Worm (Caenorhabditis elegans) whole organism, midembryonic: Measurements from ENCODE around the gene dnj-9.

ENCODE experiments used
- T22C8.4 ChIP-seq: fragments of 200-800 bp; sonication (Bioruptor generic); IDR thresholded peaks from 2 replicates; pipeline ENCODE4 v1.3.6; 2022; ENCODE audit warnings: missing genetic modification characterization, missing compliant biosample characterization
- cog-1 ChIP-seq: sonication (generic microtip); optimal IDR thresholded peaks from 2 replicates; lab custom pipeline; 2016; ENCODE audit warnings: missing genetic modification characterization, missing compliant biosample characterization
- flt-1 ChIP-seq: fragments of 200-800 bp; sonication (Bioruptor generic); IDR thresholded peaks from 2 replicates; pipeline ENCODE4 v1.3.6; 2022; ENCODE audit warnings: missing genetic modification characterization, missing compliant biosample characterization
- klf-2 ChIP-seq: fragments of 200-800 bp; sonication (Bioruptor generic); conservative IDR thresholded peaks from 2 replicates; pipeline ENCODE4 v1.3.6; 2022; ENCODE audit warnings: missing genetic modification reagents, missing genetic modification characterization, missing compliant biosample characterization
- med-1 ChIP-seq: sonication (generic microtip); optimal IDR thresholded peaks from 2 replicates; lab custom pipeline; 2017; ENCODE audit warnings: missing genetic modification characterization, mild to moderate bottlenecking, missing compliant biosample characterization, antibody characterized with exemption, missing genetic modification reagents; ENCODE audit not compliant: insufficient read depth
- ref-1 ChIP-seq: fragments of 200-800 bp; sonication (Bioruptor generic); conservative IDR thresholded peaks from 2 replicates; pipeline ENCODE4 v1.3.6; 2022; ENCODE audit warnings: missing genetic modification reagents, missing genetic modification characterization, missing compliant biosample characterization
- tab-1 ChIP-seq: fragments of 200-800 bp; sonication (Bioruptor generic); IDR thresholded peaks from 2 replicates; pipeline ENCODE4 v1.3.6; 2022; ENCODE audit warnings: missing genetic modification characterization, missing compliant biosample characterization
- ztf-23 ChIP-seq: fragments of 200-800 bp; sonication (Bioruptor generic); IDR thresholded peaks from 2 replicates; pipeline ENCODE4 v1.3.6; 2022; ENCODE audit warnings: missing genetic modification reagents, missing genetic modification characterization, missing compliant biosample characterization
- ztf-29 ChIP-seq: fragments of 200-800 bp; sonication (Bioruptor generic); IDR thresholded peaks from 2 replicates; pipeline ENCODE4 v1.3.6; 2022; ENCODE audit warnings: missing genetic modification reagents, missing genetic modification characterization, missing compliant biosample characterization

The dnj-9 gene

ce11 chrII:4851594-4852106 lies at the start of gene dnj-9:
TSS of gene dnj-9 (plus strand) at chrII:4852056.
- TF ChIP-seq ztf-23 (GFP tag; lab: Robert Waterston, UW): peak; percentile 79
- peak; percentile 54 for TF ChIP-seq cog-1 (tag; lab: Kevin White, UChicago)
- TF ChIP-seq klf-2 (GFP tag; lab: Robert Waterston, UW): no peak; the same call in 1 of the 2 replicates
- peak; percentile 59 for TF ChIP-seq med-1 (GFP tag; lab: Kevin White, UChicago)
- TF ChIP-seq ztf-29 (GFP tag; lab: Robert Waterston, UW): no peak
- peak; percentile 65; the same call in 1 of the 2 replicates for TF ChIP-seq flt-1 (GFP tag; lab: Robert Waterston, UW)
- TF ChIP-seq T22C8.4 (GFP tag; lab: Robert Waterston, UW): peak; percentile 53; the same call in 1 of the 2 replicates
- TF ChIP-seq ref-1: no peak
- peak; percentile 22; the same call in 1 of the 2 replicates for TF ChIP-seq tab-1

- TF ChIP-seq cog-1 (tag; lab: Kevin White, UChicago): no peak
- no peak for TF ChIP-seq ztf-23 (GFP tag; lab: Robert Waterston, UW)
Observed at ce11 chrII:4802917-4803316, 48.9 kb upstream of the dnj-9 start.

- no peak for TF ChIP-seq ztf-23 (GFP tag; lab: Robert Waterston, UW)
- TF ChIP-seq cog-1 (tag; lab: Kevin White, UChicago): no peak
- no peak for TF ChIP-seq ztf-29 (GFP tag; lab: Robert Waterston, UW)
- no peak for TF ChIP-seq T22C8.4 (GFP tag; lab: Robert Waterston, UW)
- TF ChIP-seq med-1 (GFP tag; lab: Kevin White, UChicago): no peak
- TF ChIP-seq klf-2 (GFP tag; lab: Robert Waterston, UW): no peak
- no peak for TF ChIP-seq tab-1
- TF ChIP-seq flt-1 (GFP tag; lab: Robert Waterston, UW): no peak
Observed at ce11 chrII:4805799-4806198, 46.1 kb upstream of the dnj-9 start.

ce11 chrII:4806261-4806660 lies 45.6 kb upstream of the dnj-9 start:
- TF ChIP-seq med-1 (GFP tag; lab: Kevin White, UChicago) (no peak), klf-2 (GFP tag; lab: Robert Waterston, UW) (no peak), ref-1 (no peak), ztf-23 (GFP tag; lab: Robert Waterston, UW) (no peak), tab-1 (no peak), flt-1 (GFP tag; lab: Robert Waterston, UW) (no peak), ztf-29 (GFP tag; lab: Robert Waterston, UW) (no peak), T22C8.4 (GFP tag; lab: Robert Waterston, UW) (no peak), cog-1 (tag; lab: Kevin White, UChicago) (no peak)

- TF ChIP-seq klf-2 (GFP tag; lab: Robert Waterston, UW) (no peak), T22C8.4 (GFP tag; lab: Robert Waterston, UW) (no peak), ztf-23 (GFP tag; lab: Robert Waterston, UW) (no peak), ztf-29 (GFP tag; lab: Robert Waterston, UW) (no peak), flt-1 (GFP tag; lab: Robert Waterston, UW) (no peak), cog-1 (tag; lab: Kevin White, UChicago) (no peak), tab-1 (no peak), ref-1 (no peak), med-1 (GFP tag; lab: Kevin White, UChicago) (no peak)
Observed at ce11 chrII:4806726-4807125, 45.1 kb upstream of the dnj-9 start.

ce11 chrII:4811986-4812385 lies 39.9 kb upstream of the dnj-9 start, which contains the start of gene rig-6:
TSS of gene rig-6 (minus strand) at chrII:4812086.
- TF ChIP-seq ref-1: no peak
- no peak for TF ChIP-seq med-1 (GFP tag; lab: Kevin White, UChicago)
- no peak for TF ChIP-seq klf-2 (GFP tag; lab: Robert Waterston, UW)
- no peak for TF ChIP-seq T22C8.4 (GFP tag; lab: Robert Waterston, UW)
- TF ChIP-seq cog-1 (tag; lab: Kevin White, UChicago): no peak
- no peak for TF ChIP-seq flt-1 (GFP tag; lab: Robert Waterston, UW)
- TF ChIP-seq ztf-29 (GFP tag; lab: Robert Waterston, UW): no peak

- TF ChIP-seq ref-1: no peak
- no peak for TF ChIP-seq klf-2 (GFP tag; lab: Robert Waterston, UW)
- TF ChIP-seq T22C8.4 (GFP tag; lab: Robert Waterston, UW): no peak
- TF ChIP-seq ztf-23 (GFP tag; lab: Robert Waterston, UW): no peak
- TF ChIP-seq ztf-29 (GFP tag; lab: Robert Waterston, UW): no peak
- TF ChIP-seq cog-1 (tag; lab: Kevin White, UChicago): no peak
- no peak for TF ChIP-seq tab-1
- no peak for TF ChIP-seq flt-1 (GFP tag; lab: Robert Waterston, UW)
- no peak for TF ChIP-seq med-1 (GFP tag; lab: Kevin White, UChicago)
Observed at ce11 chrII:4815356-4815755, 36.5 kb upstream of the dnj-9 start.

- TF ChIP-seq T22C8.4 (GFP tag; lab: Robert Waterston, UW) (no peak), ztf-29 (GFP tag; lab: Robert Waterston, UW) (no peak), flt-1 (GFP tag; lab: Robert Waterston, UW) (no peak)
Observed at ce11 chrII:4818780-4819179, 33.1 kb upstream of the dnj-9 start.

- TF ChIP-seq flt-1 (GFP tag; lab: Robert Waterston, UW): no peak
- no peak for TF ChIP-seq cog-1 (tag; lab: Kevin White, UChicago)
- no peak for TF ChIP-seq ref-1
- no peak for TF ChIP-seq ztf-23 (GFP tag; lab: Robert Waterston, UW)
- no peak for TF ChIP-seq tab-1
- no peak for TF ChIP-seq ztf-29 (GFP tag; lab: Robert Waterston, UW)
- TF ChIP-seq T22C8.4 (GFP tag; lab: Robert Waterston, UW): no peak
- no peak for TF ChIP-seq klf-2 (GFP tag; lab: Robert Waterston, UW)
- no peak for TF ChIP-seq med-1 (GFP tag; lab: Kevin White, UChicago)
Observed at ce11 chrII:4821739-4822138, 30.1 kb upstream of the dnj-9 start, which contains the start of gene lact-5. TSS of gene lact-5 (minus strand) at chrII:4821739.
